Fruit fly (Drosophila melanogaster) whole organism, prepupa: ENCODE measurements around the gene CG5787.

Source experiments
- Blimp-1 ChIP-seq: fragments of 200-800 bp; sonication (Bioruptor generic); optimal IDR thresholded peaks from 3 replicates; lab custom pipeline; 2017; ENCODE audit warnings: missing biosample characterization, missing genetic modification characterization, mild to moderate bottlenecking, moderate library complexity, missing genetic modification reagents
- CG10631 ChIP-seq: fragments of 200-800 bp; sonication (Bioruptor generic); optimal IDR thresholded peaks from 2 replicates; lab custom pipeline; 2016; ENCODE audit warnings: missing biosample characterization, missing genetic modification characterization
- CG10669 ChIP-seq: fragments of 200-800 bp; sonication (Bioruptor generic); optimal IDR thresholded peaks from 3 replicates; lab custom pipeline; 2018; ENCODE audit warnings: missing biosample characterization, mild to moderate bottlenecking, missing genetic modification characterization, moderate library complexity
- CG11294 ChIP-seq: fragments of 200-800 bp; sonication (Bioruptor generic); IDR thresholded peaks from 2 replicates; pipeline ENCODE4 v1.3.6; 2022; ENCODE audit warnings: missing biosample characterization, missing genetic modification characterization
- CG11762 ChIP-seq: fragments of 200-800 bp; sonication (Bioruptor generic); optimal IDR thresholded peaks from 3 replicates; lab custom pipeline; 2016; ENCODE audit warnings: missing biosample characterization, missing genetic modification characterization; ENCODE audit not compliant: insufficient read depth
- CG11902 ChIP-seq: fragments of 200-800 bp; sonication (Bioruptor generic); optimal IDR thresholded peaks from 3 replicates; lab custom pipeline; 2016; ENCODE audit warnings: missing biosample characterization, missing genetic modification characterization
- CG15336 ChIP-seq: fragments of 200-800 bp; sonication (Bioruptor generic); IDR thresholded peaks from 2 replicates; pipeline ENCODE4 v1.3.6; 2022; ENCODE audit warnings: missing biosample characterization, missing genetic modification characterization
- CG1621 ChIP-seq: fragments of 200-800 bp; sonication (Bioruptor generic); optimal IDR thresholded peaks from 3 replicates; lab custom pipeline; 2018; ENCODE audit warnings: missing biosample characterization, mild to moderate bottlenecking, missing genetic modification characterization
- CG3032 ChIP-seq: fragments of 200-800 bp; optimal IDR thresholded peaks from 2 replicates; lab custom pipeline; 2019; ENCODE audit warnings: missing biosample characterization, mild to moderate bottlenecking, missing genetic modification characterization, moderate library complexity
- CG31627 ChIP-seq: fragments of 200-800 bp; sonication (Bioruptor generic); optimal IDR thresholded peaks from 3 replicates; lab custom pipeline; 2016; ENCODE audit warnings: missing biosample characterization, missing genetic modification characterization
- CG32006 ChIP-seq: fragments of 200-800 bp; sonication (Bioruptor generic); optimal IDR thresholded peaks from 3 replicates; lab custom pipeline; 2017; ENCODE audit warnings: missing biosample characterization, mild to moderate bottlenecking, missing genetic modification characterization
- CG34406 ChIP-seq: fragments of 200-800 bp; sonication (Bioruptor generic); optimal IDR thresholded peaks from 3 replicates; lab custom pipeline; 2016; ENCODE audit warnings: missing biosample characterization, missing genetic modification characterization
- CG3919 ChIP-seq: fragments of 200-800 bp; sonication (Bioruptor generic); optimal IDR thresholded peaks from 3 replicates; lab custom pipeline; 2016; ENCODE audit warnings: missing biosample characterization, missing genetic modification characterization
- CG4318 ChIP-seq: fragments of 200-800 bp; sonication (Bioruptor generic); optimal IDR thresholded peaks from 3 replicates; lab custom pipeline; 2017; ENCODE audit warnings: missing biosample characterization, mild to moderate bottlenecking, missing genetic modification characterization
- CG6163 ChIP-seq: fragments of 200-800 bp; sonication (Bioruptor generic); IDR thresholded peaks from 3 replicates; pipeline ENCODE4 v1.3.6; 2022; ENCODE audit warnings: missing biosample characterization, missing genetic modification characterization
- CG6276 ChIP-seq: fragments of 200-800 bp; sonication (Bioruptor generic); optimal IDR thresholded peaks from 2 replicates; lab custom pipeline; 2017; ENCODE audit warnings: missing biosample characterization, mild to moderate bottlenecking, missing genetic modification characterization
- CG6792 ChIP-seq: fragments of 200-800 bp; sonication (Bioruptor generic); optimal IDR thresholded peaks from 3 replicates; lab custom pipeline; 2016; ENCODE audit warnings: missing biosample characterization, missing genetic modification characterization
- CG6808 ChIP-seq: fragments of 200-800 bp; sonication (Bioruptor generic); optimal IDR thresholded peaks from 3 replicates; lab custom pipeline; 2017; ENCODE audit warnings: missing biosample characterization, missing genetic modification characterization, mild to moderate bottlenecking, moderate library complexity, missing genetic modification reagents
- CG6854 ChIP-seq: fragments of 200-800 bp; sonication (Bioruptor generic); optimal IDR thresholded peaks from 2 replicates; lab custom pipeline; 2017; ENCODE audit warnings: missing biosample characterization, mild to moderate bottlenecking, missing genetic modification characterization
- CG7368 ChIP-seq: fragments of 200-800 bp; sonication (Bioruptor generic); optimal IDR thresholded peaks from 3 replicates; lab custom pipeline; 2016; ENCODE audit warnings: missing biosample characterization, missing genetic modification characterization
- CG8319 ChIP-seq: fragments of 200-800 bp; sonication (Bioruptor generic); optimal IDR thresholded peaks from 3 replicates; lab custom pipeline; 2016; ENCODE audit warnings: missing biosample characterization, missing genetic modification characterization
- CG8632 ChIP-seq: fragments of 200-800 bp; sonication (Bioruptor generic); optimal IDR thresholded peaks from 3 replicates; lab custom pipeline; 2016; ENCODE audit warnings: missing biosample characterization, missing genetic modification characterization
- CG9139 ChIP-seq: fragments of 200-800 bp; sonication (Bioruptor generic); optimal IDR thresholded peaks from 3 replicates; lab custom pipeline; 2017; ENCODE audit warnings: missing biosample characterization, mild to moderate bottlenecking, missing genetic modification characterization
- Eip75B ChIP-seq: fragments of 200-800 bp; sonication (Bioruptor generic); optimal IDR thresholded peaks from 3 replicates; lab custom pipeline; 2016; ENCODE audit warnings: missing biosample characterization, missing genetic modification characterization
- Eip78C ChIP-seq: fragments of 200-800 bp; sonication (Bioruptor generic); peaks from one replicate; lab custom pipeline; 2016; ENCODE audit warnings: missing biosample characterization, missing genetic modification characterization
- Eip93F ChIP-seq: fragments of 200-800 bp; sonication (Bioruptor generic); optimal IDR thresholded peaks from 2 replicates; lab custom pipeline; 2016; ENCODE audit warnings: missing biosample characterization, mild to moderate bottlenecking, missing genetic modification characterization
- Ets21C ChIP-seq: fragments of 200-800 bp; sonication (Bioruptor generic); optimal IDR thresholded peaks from 3 replicates; lab custom pipeline; 2016; ENCODE audit warnings: missing biosample characterization, missing genetic modification characterization
- Ets96B ChIP-seq: fragments of 200-800 bp; optimal IDR thresholded peaks from 2 replicates; lab custom pipeline; 2019; ENCODE audit warnings: missing biosample characterization, mild to moderate bottlenecking, missing genetic modification characterization, moderate library complexity
- Gug ChIP-seq: fragments of 200-800 bp; sonication (Bioruptor generic); IDR thresholded peaks from 2 replicates; pipeline ENCODE4 v1.3.6; 2022; ENCODE audit warnings: missing biosample characterization, missing genetic modification characterization
- Hr38 ChIP-seq: sonication (Bioruptor generic); optimal IDR thresholded peaks from 2 replicates; lab custom pipeline; 2016; ENCODE audit warnings: missing biosample characterization, missing genetic modification characterization
- Hr39 ChIP-seq: fragments of 200-800 bp; sonication (Bioruptor generic); optimal IDR thresholded peaks from 2 replicates; lab custom pipeline; 2016; ENCODE audit warnings: missing biosample characterization, missing genetic modification characterization
- Hr4 ChIP-seq: fragments of 200-800 bp; sonication (Bioruptor generic); optimal IDR thresholded peaks from 3 replicates; lab custom pipeline; 2016; ENCODE audit warnings: missing biosample characterization, missing genetic modification characterization
- Lpt ChIP-seq: fragments of 200-800 bp; sonication (Bioruptor generic); optimal IDR thresholded peaks from 3 replicates; lab custom pipeline; 2016; ENCODE audit warnings: missing biosample characterization, missing genetic modification characterization
- Met ChIP-seq: fragments of 200-800 bp; sonication (Bioruptor generic); optimal IDR thresholded peaks from 3 replicates; lab custom pipeline; 2016; ENCODE audit warnings: missing biosample characterization, missing genetic modification characterization
- OdsH ChIP-seq: fragments of 200-800 bp; sonication (Bioruptor generic); optimal IDR thresholded peaks from 3 replicates; lab custom pipeline; 2016; ENCODE audit warnings: missing biosample characterization, missing genetic modification characterization
- Sox102F ChIP-seq: fragments of 200-800 bp; sonication (Bioruptor generic); optimal IDR thresholded peaks from 2 replicates; lab custom pipeline; 2016; ENCODE audit warnings: missing biosample characterization, mild to moderate bottlenecking, missing genetic modification characterization
- Sox14 ChIP-seq: fragments of 200-800 bp; sonication (Bioruptor generic); optimal IDR thresholded peaks from 3 replicates; lab custom pipeline; 2016; ENCODE audit warnings: missing biosample characterization, missing genetic modification characterization
- Sox15 ChIP-seq: fragments of 200-800 bp; sonication (Bioruptor generic); optimal IDR thresholded peaks from 3 replicates; lab custom pipeline; 2016; ENCODE audit warnings: missing biosample characterization, missing genetic modification characterization
- achi ChIP-seq: fragments of 200-800 bp; sonication (Bioruptor generic); optimal IDR thresholded peaks from 3 replicates; lab custom pipeline; 2016; ENCODE audit warnings: missing biosample characterization, missing genetic modification characterization
- acj6 ChIP-seq: fragments of 200-800 bp; sonication (Bioruptor generic); optimal IDR thresholded peaks from 3 replicates; lab custom pipeline; 2016; ENCODE audit warnings: missing biosample characterization, missing genetic modification characterization
- dac ChIP-seq: fragments of 200-800 bp; sonication (Bioruptor generic); optimal IDR thresholded peaks from 2 replicates; lab custom pipeline; 2017; ENCODE audit warnings: missing biosample characterization, mild to moderate bottlenecking, missing genetic modification characterization
- dsx ChIP-seq: fragments of 200-800 bp; optimal IDR thresholded peaks from 3 replicates; lab custom pipeline; 2019; ENCODE audit warnings: missing biosample characterization, mild to moderate bottlenecking, missing genetic modification characterization, moderate library complexity; ENCODE audit not compliant: poor library complexity, severe bottlenecking
- eg ChIP-seq: fragments of 200-800 bp; sonication (Bioruptor generic); IDR thresholded peaks from 3 replicates; pipeline ENCODE4 v1.3.6; 2022; ENCODE audit warnings: missing biosample characterization, missing genetic modification characterization
- esn ChIP-seq: fragments of 200-800 bp; sonication (Bioruptor generic); optimal IDR thresholded peaks from 2 replicates; lab custom pipeline; 2016; ENCODE audit warnings: missing biosample characterization, mild to moderate bottlenecking, missing genetic modification characterization, moderate library complexity
- fd59A ChIP-seq: fragments of 200-800 bp; sonication (Bioruptor generic); optimal IDR thresholded peaks from 2 replicates; lab custom pipeline; 2017; ENCODE audit warnings: missing biosample characterization, mild to moderate bottlenecking, missing genetic modification characterization, missing genetic modification reagents
- fd85E ChIP-seq: fragments of 200-800 bp; sonication (Bioruptor generic); optimal IDR thresholded peaks from 3 replicates; lab custom pipeline; 2016; ENCODE audit warnings: missing biosample characterization, missing genetic modification characterization
- fkh ChIP-seq: fragments of 200-800 bp; sonication (Bioruptor generic); optimal IDR thresholded peaks from 3 replicates; lab custom pipeline; 2017; ENCODE audit warnings: missing biosample characterization, mild to moderate bottlenecking, missing genetic modification characterization, moderate library complexity
- lz ChIP-seq: fragments of 200-800 bp; sonication (Bioruptor generic); optimal IDR thresholded peaks from 3 replicates; lab custom pipeline; 2016; ENCODE audit warnings: missing biosample characterization, missing genetic modification characterization
- net ChIP-seq: fragments of 200-800 bp; sonication (Bioruptor generic); optimal IDR thresholded peaks from 3 replicates; lab custom pipeline; 2016; ENCODE audit warnings: missing biosample characterization, missing genetic modification characterization
- salr ChIP-seq, 2 experiments: fragments of 200-800 bp; sonication (Bioruptor generic); optimal IDR thresholded peaks; 3 replicates each; lab custom pipeline; 2016 to 2018; ENCODE audit warnings: missing biosample characterization in 2 of 2, missing genetic modification characterization in 2 of 2, mild to moderate bottlenecking in 1 of 2
- spab ChIP-seq: fragments of 200-800 bp; sonication (Bioruptor generic); optimal IDR thresholded peaks from 2 replicates; lab custom pipeline; 2017; ENCODE audit warnings: missing biosample characterization, mild to moderate bottlenecking, missing genetic modification characterization, missing genetic modification reagents
- topi ChIP-seq: fragments of 200-800 bp; sonication (Bioruptor generic); optimal IDR thresholded peaks from 3 replicates; lab custom pipeline; 2016; ENCODE audit warnings: missing biosample characterization, missing genetic modification characterization

Gene CG5787

dm6 chr2L:12704418-12704920, 8.3 kb downstream of the CG5787 start, which contains the start of the genes CG5776 and spict:
Gene CG5776 (minus strand): TSS chr2L:12704451.
Gene spict (plus strand): TSS chr2L:12704725.
- TF ChIP-seq Hr4 (GFP tag; lab: Kevin White, UChicago): peak; percentile 74
- TF ChIP-seq Gug: peak; percentile 58; the same call in 1 of the 2 replicates
- no peak for TF ChIP-seq CG6276 (GFP tag; lab: Kevin White, UChicago)
- TF ChIP-seq CG8632 (GFP tag; lab: Kevin White, UChicago): peak; percentile 20
- TF ChIP-seq CG11902 (GFP tag; lab: Kevin White, UChicago): peak; percentile 73
- TF ChIP-seq CG6808: peak; percentile 40
- no peak for TF ChIP-seq spab (GFP tag; lab: Kevin White, UChicago)
- peak; percentile 61 for TF ChIP-seq topi (GFP tag; lab: Kevin White, UChicago)
- no peak for TF ChIP-seq Lpt
- peak; percentile 48 for TF ChIP-seq Hr39 (GFP tag; lab: Kevin White, UChicago)
- no peak; the same call in none of the 3 replicates for TF ChIP-seq eg (GFP tag; lab: Robert Waterston, UW)
- no peak for TF ChIP-seq CG11762 (GFP tag; lab: Kevin White, UChicago)
- TF ChIP-seq CG11294 (GFP tag; lab: Robert Waterston, UW): peak; percentile 51; the same call in 1 of the 2 replicates
- peak; percentile 67 for TF ChIP-seq CG3032 (tag; lab: Kevin White, UChicago)
- peak; percentile 49 for TF ChIP-seq fkh (GFP tag; lab: Kevin White, UChicago)
- TF ChIP-seq Eip78C: peak; percentile 75
- TF ChIP-seq CG15336 (GFP tag; lab: Robert Waterston, UW): peak; percentile 70
- TF ChIP-seq Met (GFP tag; lab: Kevin White, UChicago): peak; percentile 66
- TF ChIP-seq acj6 (GFP tag; lab: Kevin White, UChicago): peak; percentile 54
- TF ChIP-seq CG10631 (GFP tag; lab: Kevin White, UChicago): peak; percentile 79
- TF ChIP-seq CG9139: no peak
- peak; percentile 84 for TF ChIP-seq CG32006 (GFP tag; lab: Kevin White, UChicago)
- no peak for TF ChIP-seq CG8319 (GFP tag; lab: Kevin White, UChicago)
- TF ChIP-seq Ets96B (tag; lab: Kevin White, UChicago): peak; percentile 68
- peak; percentile 64 for TF ChIP-seq dsx (GFP tag; lab: Kevin White, UChicago)
- no peak for TF ChIP-seq Sox15 (GFP tag; lab: Kevin White, UChicago)
- peak; percentile 71 for TF ChIP-seq esn (GFP tag; lab: Kevin White, UChicago)
- peak; percentile 43 for TF ChIP-seq fd59A
- peak; percentile 68 for TF ChIP-seq CG6854 (GFP tag; lab: Kevin White, UChicago)
- peak; percentile 55 for TF ChIP-seq Blimp-1
- peak; percentile 69 for TF ChIP-seq lz (GFP tag; lab: Kevin White, UChicago)
- TF ChIP-seq Eip93F (GFP tag; lab: Kevin White, UChicago): peak; percentile 39
- TF ChIP-seq Sox14 (GFP tag; lab: Kevin White, UChicago): peak; percentile 70
- peak in 1 of 2 experiments; percentile 53 for TF ChIP-seq salr (GFP tag; optimal IDR thresholded peaks at IDR 0.05; lab: Kevin White, UChicago)
- TF ChIP-seq CG4318 (GFP tag; lab: Kevin White, UChicago): no peak
- no peak for TF ChIP-seq net (GFP tag; lab: Kevin White, UChicago)
- no peak for TF ChIP-seq Sox102F (GFP tag; lab: Kevin White, UChicago)
- TF ChIP-seq CG1621 (tag; lab: Kevin White, UChicago): peak; percentile 48
- TF ChIP-seq dac (GFP tag; lab: Kevin White, UChicago): peak; percentile 66
- no peak for TF ChIP-seq CG10669
- TF ChIP-seq Ets21C: peak; percentile 50
- TF ChIP-seq achi: peak; percentile 64
- TF ChIP-seq Hr38: no peak
- TF ChIP-seq Eip75B (GFP tag; lab: Kevin White, UChicago): peak; percentile 60
- peak; percentile 47 for TF ChIP-seq CG6792
- TF ChIP-seq OdsH: peak; percentile 71
- TF ChIP-seq CG7368: no peak
- TF ChIP-seq CG31627 (GFP tag; lab: Kevin White, UChicago): peak; percentile 47
- TF ChIP-seq CG34406 (GFP tag; lab: Kevin White, UChicago): peak; percentile 58
- TF ChIP-seq CG6163: peak; percentile 80
- peak; percentile 69 for TF ChIP-seq CG3919 (GFP tag; lab: Kevin White, UChicago)
- no peak for TF ChIP-seq fd85E
